Worm (Caenorhabditis elegans): Measurements from ENCODE around the gene B0238.15.
A peak's percentile ranks its signal among the peaks of the same experiment; 100 is the strongest.

Gene B0238.15

ce11 chrV:5257358-5257757 is 17.4 kb downstream of the B0238.15 start, which contains the start of gene srt-67:
srt-67 (minus strand) TSS chrV:5257458.
- TF ChIP-seq ceh-48 (tag; optimal IDR thresholded peaks at IDR 0.05): no peak
- TF ChIP-seq ets-4 (tag; optimal IDR thresholded peaks at IDR 0.05): no peak
- no peak for TF ChIP-seq unc-86 (tag; optimal IDR thresholded peaks at IDR 0.05)

ce11 chrV:5259448-5259847 is 19.4 kb downstream of the B0238.15 start, which contains the start of gene srt-70:
srt-70 (minus strand) TSS chrV:5259548.
- TF ChIP-seq T23F11.4 (GFP tag; optimal IDR thresholded peaks at IDR 0.05): no peak
- no peak for TF ChIP-seq dve-1 (tag; optimal IDR thresholded peaks at IDR 0.05)
- no peak for TF ChIP-seq ceh-9 (tag; optimal IDR thresholded peaks at IDR 0.05)
- no peak for TF ChIP-seq fkh-10 (GFP tag; optimal IDR thresholded peaks at IDR 0.05)
- no peak for TF ChIP-seq sdc-2 (tag; optimal IDR thresholded peaks at IDR 0.05)
- TF ChIP-seq fkh-6 (tag; optimal IDR thresholded peaks at IDR 0.05): no peak
- no peak for TF ChIP-seq madf-2 (tag; optimal IDR thresholded peaks at IDR 0.05)
- TF ChIP-seq ceh-34 (tag; optimal IDR thresholded peaks at IDR 0.05): no peak
- TF ChIP-seq ceh-19 (GFP tag; optimal IDR thresholded peaks at IDR 0.05): no peak

ce11 chrV:5262999-5263398 is 23.0 kb downstream of the B0238.15 start, which contains the start of gene cest-30:
cest-30 (minus strand) TSS chrV:5263099.
- no peak for TF ChIP-seq ceh-14 (tag; optimal IDR thresholded peaks at IDR 0.05)

- no peak for TF ChIP-seq lin-11 (tag; optimal IDR thresholded peaks at IDR 0.05)
- no peak for TF ChIP-seq ceh-14 (tag; optimal IDR thresholded peaks at IDR 0.05)
- TF ChIP-seq madf-2 (tag; optimal IDR thresholded peaks at IDR 0.05): no peak
- TF ChIP-seq tbx-7 (tag; optimal IDR thresholded peaks at IDR 0.05): no peak
These were observed 25.6 kb downstream of the B0238.15 start, which contains the start of the genes srt-69 and B0238.12 for ce11 chrV:5265581-5265980. srt-69 (minus strand) TSS chrV:5265681. B0238.12 (plus strand) TSS chrV:5265844.

- TF ChIP-seq sdc-2 (tag; optimal IDR thresholded peaks at IDR 0.05): no peak
- TF ChIP-seq tbx-2 (tag; optimal IDR thresholded peaks at IDR 0.05): no peak
- TF ChIP-seq unc-55 (GFP tag; optimal IDR thresholded peaks at IDR 0.05): peak; percentile 22
- TF ChIP-seq fax-1 (tag; optimal IDR thresholded peaks at IDR 0.05): no peak
- TF ChIP-seq tbx-7 (tag; optimal IDR thresholded peaks at IDR 0.05): no peak
- no peak for TF ChIP-seq lim-6 (tag; optimal IDR thresholded peaks at IDR 0.05)
- TF ChIP-seq sox-2 (GFP tag; IDR thresholded peaks at IDR 0.05): no peak
- no peak for TF ChIP-seq ref-2 (tag; optimal IDR thresholded peaks at IDR 0.05)
- no peak for TF ChIP-seq ceh-14 (tag; optimal IDR thresholded peaks at IDR 0.05)
- no peak for TF ChIP-seq ceh-22 (tag; optimal IDR thresholded peaks at IDR 0.05)
- TF ChIP-seq gmeb-2 (tag; optimal IDR thresholded peaks at IDR 0.05): no peak
- TF ChIP-seq T23F11.4 (GFP tag; optimal IDR thresholded peaks at IDR 0.05): no peak
- TF ChIP-seq ceh-31 (tag; optimal IDR thresholded peaks at IDR 0.05): peak; percentile 10
- TF ChIP-seq C08G9.2 (tag; optimal IDR thresholded peaks at IDR 0.05): no peak
- TF ChIP-seq ceh-24 (tag; optimal IDR thresholded peaks at IDR 0.05): no peak
- TF ChIP-seq Y22D7AL.16 (tag; optimal IDR thresholded peaks at IDR 0.05): no peak
- no peak for TF ChIP-seq ahr-1 (tag; optimal IDR thresholded peaks at IDR 0.05)
- no peak for TF ChIP-seq rnt-1 (tag; optimal IDR thresholded peaks at IDR 0.05)
- no peak for TF ChIP-seq npax-4 (tag; optimal IDR thresholded peaks at IDR 0.05)
- TF ChIP-seq hlh-8 (tag; optimal IDR thresholded peaks at IDR 0.05): no peak
- no peak for TF ChIP-seq ceh-6 (GFP tag; optimal IDR thresholded peaks at IDR 0.05)
- no peak for TF ChIP-seq ceh-9 (tag; optimal IDR thresholded peaks at IDR 0.05)
- TF ChIP-seq madf-2 (tag; optimal IDR thresholded peaks at IDR 0.05): no peak
- TF ChIP-seq elt-2 (tag; optimal IDR thresholded peaks at IDR 0.05): no peak
- no peak for TF ChIP-seq ttx-3 (tag; optimal IDR thresholded peaks at IDR 0.05)
- TF ChIP-seq ceh-18 (tag; optimal IDR thresholded peaks at IDR 0.05): no peak
- TF ChIP-seq pha-4 (tag; optimal IDR thresholded peaks at IDR 0.05): no peak
- TF ChIP-seq F13H6.1 (tag; optimal IDR thresholded peaks at IDR 0.05): no peak
- TF ChIP-seq hlh-13 (GFP tag; optimal IDR thresholded peaks at IDR 0.05): no peak
- TF ChIP-seq ceh-30 (tag; optimal IDR thresholded peaks at IDR 0.05): no peak
- no peak for TF ChIP-seq che-1 (tag; optimal IDR thresholded peaks at IDR 0.05)
- no peak for TF ChIP-seq pag-3 (tag; optimal IDR thresholded peaks at IDR 0.05; ENCODE audit: borderline replicate concordance)
- TF ChIP-seq ceh-19 (GFP tag; optimal IDR thresholded peaks at IDR 0.05): no peak
- no peak for TF ChIP-seq unc-86 (tag; optimal IDR thresholded peaks at IDR 0.05)
- no peak for TF ChIP-seq pat-9 (tag; optimal IDR thresholded peaks at IDR 0.05)
- TF ChIP-seq nfya-1 (tag; optimal IDR thresholded peaks at IDR 0.05): peak; percentile 20
- TF ChIP-seq hlh-15 (tag; optimal IDR thresholded peaks at IDR 0.05): no peak
These were observed 29.1 kb downstream of the B0238.15 start, which contains the start of gene penr-1 for ce11 chrV:5269024-5269535. penr-1 (plus strand) TSS chrV:5269485.
